Worm (Caenorhabditis elegans) whole organism, late embryonic: Measurements from ENCODE around the gene arrd-7.

Source experiments
- C08G9.2 ChIP-seq: sonication (generic microtip); optimal IDR thresholded peaks from 2 replicates; lab custom pipeline; 2016; ENCODE audit warnings: mild to moderate bottlenecking, missing genetic modification characterization, moderate library complexity, missing compliant biosample characterization
- C38D4.7 ChIP-seq: fragments of 200-800 bp; sonication (Bioruptor generic); optimal IDR thresholded peaks from 2 replicates; lab custom pipeline; 2018; ENCODE audit warnings: mild to moderate bottlenecking, missing genetic modification characterization, moderate library complexity, missing compliant biosample characterization
- F13H6.1 ChIP-seq: sonication (generic microtip); optimal IDR thresholded peaks from 2 replicates; lab custom pipeline; 2016; ENCODE audit warnings: missing genetic modification characterization, missing compliant biosample characterization
- K02D7.2 ChIP-seq: sonication (generic microtip); optimal IDR thresholded peaks from 2 replicates; lab custom pipeline; 2017; ENCODE audit warnings: mild to moderate bottlenecking, missing genetic modification characterization, missing compliant biosample characterization
- K09A11.1 ChIP-seq: sonication (generic microtip); optimal IDR thresholded peaks from 2 replicates; lab custom pipeline; 2017; ENCODE audit warnings: antibody characterized with exemption, mild to moderate bottlenecking, missing genetic modification characterization, missing compliant biosample characterization; ENCODE audit not compliant: insufficient read depth
- ahr-1 ChIP-seq: sonication (generic microtip); optimal IDR thresholded peaks from 2 replicates; lab custom pipeline; 2016; ENCODE audit warnings: missing genetic modification characterization, missing compliant biosample characterization
- ceh-14 ChIP-seq: sonication (generic microtip); optimal IDR thresholded peaks from 2 replicates; lab custom pipeline; 2016; ENCODE audit warnings: missing genotype, missing genetic modification characterization, missing compliant biosample characterization
- ceh-18 ChIP-seq: sonication (generic microtip); optimal IDR thresholded peaks from 2 replicates; lab custom pipeline; 2016; ENCODE audit warnings: missing genetic modification characterization, missing compliant biosample characterization
- ceh-22 ChIP-seq: sonication (generic microtip); optimal IDR thresholded peaks from 2 replicates; lab custom pipeline; 2017; ENCODE audit warnings: missing biosample characterization, missing genetic modification characterization
- ceh-24 ChIP-seq: sonication (generic microtip); optimal IDR thresholded peaks from 2 replicates; lab custom pipeline; 2016; ENCODE audit warnings: mild to moderate bottlenecking, missing genetic modification characterization, missing compliant biosample characterization
- ceh-31 ChIP-seq: sonication (generic microtip); optimal IDR thresholded peaks from 2 replicates; lab custom pipeline; 2016; ENCODE audit warnings: missing genetic modification characterization, missing compliant biosample characterization
- ceh-34 ChIP-seq: sonication (generic microtip); optimal IDR thresholded peaks from 2 replicates; lab custom pipeline; 2016; ENCODE audit warnings: mild to moderate bottlenecking, missing genetic modification characterization, missing compliant biosample characterization
- elt-2 ChIP-seq: sonication (generic microtip); optimal IDR thresholded peaks from 2 replicates; lab custom pipeline; 2016; ENCODE audit warnings: missing genetic modification reagents, missing genetic modification characterization, missing compliant biosample characterization
- elt-4 ChIP-seq: sonication (generic microtip); optimal IDR thresholded peaks from 2 replicates; lab custom pipeline; 2016; ENCODE audit warnings: missing genetic modification characterization, missing compliant biosample characterization
- ets-4 ChIP-seq: sonication (generic microtip); optimal IDR thresholded peaks from 2 replicates; lab custom pipeline; 2016; ENCODE audit warnings: missing genetic modification characterization, missing compliant biosample characterization
- eyg-1 ChIP-seq: sonication (generic microtip); optimal IDR thresholded peaks from 2 replicates; lab custom pipeline; 2016; ENCODE audit warnings: missing genotype, missing genetic modification characterization, missing compliant biosample characterization
- fax-1 ChIP-seq: sonication (generic microtip); optimal IDR thresholded peaks from 2 replicates; lab custom pipeline; 2016; ENCODE audit warnings: missing genotype, missing genetic modification characterization, missing compliant biosample characterization
- fkh-10 ChIP-seq: fragments of 150-350 bp; optimal IDR thresholded peaks from 2 replicates; lab custom pipeline; 2014; ENCODE audit warnings: missing biosample characterization, missing genetic modification reagents, missing genetic modification characterization
- gmeb-2 ChIP-seq: sonication (generic microtip); optimal IDR thresholded peaks from 2 replicates; lab custom pipeline; 2016; ENCODE audit warnings: missing genetic modification characterization, inconsistent platforms, missing compliant biosample characterization
- hlh-15 ChIP-seq: sonication (generic microtip); optimal IDR thresholded peaks from 2 replicates; lab custom pipeline; 2016; ENCODE audit warnings: missing genetic modification characterization, missing compliant biosample characterization
- hlh-30 ChIP-seq: sonication (generic microtip); optimal IDR thresholded peaks from 2 replicates; lab custom pipeline; 2017; ENCODE audit warnings: antibody characterized with exemption, missing genetic modification characterization, missing compliant biosample characterization; ENCODE audit not compliant: insufficient read depth
- hlh-6 ChIP-seq: sonication (generic microtip); optimal IDR thresholded peaks from 2 replicates; lab custom pipeline; 2016; ENCODE audit warnings: missing genotype, missing genetic modification characterization, missing compliant biosample characterization
- hlh-8 ChIP-seq: sonication (generic microtip); optimal IDR thresholded peaks from 2 replicates; lab custom pipeline; 2016; ENCODE audit warnings: missing genotype, missing genetic modification characterization, missing compliant biosample characterization
- lim-6 ChIP-seq: sonication (generic microtip); optimal IDR thresholded peaks from 2 replicates; lab custom pipeline; 2016; ENCODE audit warnings: missing genetic modification characterization, missing compliant biosample characterization
- mec-3 ChIP-seq: sonication (generic microtip); optimal IDR thresholded peaks from 2 replicates; lab custom pipeline; 2016; ENCODE audit warnings: borderline replicate concordance, missing genetic modification characterization, missing compliant biosample characterization
- nfya-1 ChIP-seq: sonication (generic microtip); optimal IDR thresholded peaks from 2 replicates; lab custom pipeline; 2017; ENCODE audit warnings: missing genetic modification characterization, mild to moderate bottlenecking, missing compliant biosample characterization, antibody characterized with exemption, moderate library complexity
- nhr-11 ChIP-seq: fragments of 150-350 bp; optimal IDR thresholded peaks from 2 replicates; lab custom pipeline; 2014; ENCODE audit warnings: missing biosample characterization, missing genetic modification characterization
- pag-3 ChIP-seq: sonication (generic microtip); optimal IDR thresholded peaks from 2 replicates; lab custom pipeline; 2016; ENCODE audit warnings: missing compliant biosample characterization, missing genetic modification characterization, borderline replicate concordance
- pat-9 ChIP-seq: fragments of 200-800 bp; sonication (Bioruptor generic); optimal IDR thresholded peaks from 2 replicates; lab custom pipeline; 2018; ENCODE audit warnings: mild to moderate bottlenecking, missing genetic modification characterization, moderate library complexity, missing compliant biosample characterization
- pax-1 ChIP-seq: fragments of 150-350 bp; optimal IDR thresholded peaks from 2 replicates; lab custom pipeline; 2014; ENCODE audit warnings: missing biosample characterization, missing genetic modification characterization
- pha-2 ChIP-seq: sonication (generic microtip); optimal IDR thresholded peaks from 2 replicates; lab custom pipeline; 2017; ENCODE audit warnings: mild to moderate bottlenecking, missing genetic modification characterization, missing compliant biosample characterization
- pha-4 ChIP-seq: fragments of 150-350 bp; optimal IDR thresholded peaks from 2 replicates; lab custom pipeline; 2018; ENCODE audit warnings: missing biosample characterization, missing genetic modification reagents, missing genetic modification characterization
- pqm-1 ChIP-seq: sonication (generic microtip); optimal IDR thresholded peaks from 2 replicates; lab custom pipeline; 2016; ENCODE audit warnings: missing genetic modification characterization, missing compliant biosample characterization
- sdc-2 ChIP-seq: sonication (generic microtip); optimal IDR thresholded peaks from 2 replicates; lab custom pipeline; 2016; ENCODE audit warnings: missing genotype, missing genetic modification characterization, missing compliant biosample characterization
- syd-9 ChIP-seq: sonication (generic microtip); optimal IDR thresholded peaks from 2 replicates; lab custom pipeline; 2016; ENCODE audit warnings: mild to moderate bottlenecking, missing genetic modification characterization, moderate library complexity, missing compliant biosample characterization
- tbx-2 ChIP-seq: sonication (generic microtip); optimal IDR thresholded peaks from 2 replicates; lab custom pipeline; 2016; ENCODE audit warnings: missing genetic modification characterization, missing compliant biosample characterization
- ttx-3 ChIP-seq: sonication (generic microtip); optimal IDR thresholded peaks from 2 replicates; lab custom pipeline; 2016; ENCODE audit warnings: missing genetic modification reagents, missing genetic modification characterization, missing compliant biosample characterization
- unc-3 ChIP-seq, 2 experiments: fragments of 200-800 bp in 1 of 2; sonication (Bioruptor generic) in 1 of 2; sonication (generic microtip) in 1 of 2; conservative IDR thresholded peaks in 1 of 2; optimal IDR thresholded peaks in 1 of 2; 2 replicates each; pipeline versions ENCODE4 v1.3.6 to Lab custom; 2016 to 2022; ENCODE audit warnings: missing compliant biosample characterization in 2 of 2, missing genetic modification characterization in 2 of 2, missing genetic modification reagents in 1 of 2
- unc-42 ChIP-seq: sonication (generic microtip); optimal IDR thresholded peaks from 2 replicates; lab custom pipeline; 2016; ENCODE audit warnings: missing genotype, missing genetic modification characterization, missing compliant biosample characterization
- zip-5 ChIP-seq: sonication (generic microtip); optimal IDR thresholded peaks from 2 replicates; lab custom pipeline; 2016; ENCODE audit warnings: missing genetic modification characterization, missing compliant biosample characterization
- ztf-16 ChIP-seq: sonication (generic microtip); optimal IDR thresholded peaks from 2 replicates; lab custom pipeline; 2017; ENCODE audit warnings: missing genetic modification characterization, missing compliant biosample characterization

Gene arrd-7

DNA sequence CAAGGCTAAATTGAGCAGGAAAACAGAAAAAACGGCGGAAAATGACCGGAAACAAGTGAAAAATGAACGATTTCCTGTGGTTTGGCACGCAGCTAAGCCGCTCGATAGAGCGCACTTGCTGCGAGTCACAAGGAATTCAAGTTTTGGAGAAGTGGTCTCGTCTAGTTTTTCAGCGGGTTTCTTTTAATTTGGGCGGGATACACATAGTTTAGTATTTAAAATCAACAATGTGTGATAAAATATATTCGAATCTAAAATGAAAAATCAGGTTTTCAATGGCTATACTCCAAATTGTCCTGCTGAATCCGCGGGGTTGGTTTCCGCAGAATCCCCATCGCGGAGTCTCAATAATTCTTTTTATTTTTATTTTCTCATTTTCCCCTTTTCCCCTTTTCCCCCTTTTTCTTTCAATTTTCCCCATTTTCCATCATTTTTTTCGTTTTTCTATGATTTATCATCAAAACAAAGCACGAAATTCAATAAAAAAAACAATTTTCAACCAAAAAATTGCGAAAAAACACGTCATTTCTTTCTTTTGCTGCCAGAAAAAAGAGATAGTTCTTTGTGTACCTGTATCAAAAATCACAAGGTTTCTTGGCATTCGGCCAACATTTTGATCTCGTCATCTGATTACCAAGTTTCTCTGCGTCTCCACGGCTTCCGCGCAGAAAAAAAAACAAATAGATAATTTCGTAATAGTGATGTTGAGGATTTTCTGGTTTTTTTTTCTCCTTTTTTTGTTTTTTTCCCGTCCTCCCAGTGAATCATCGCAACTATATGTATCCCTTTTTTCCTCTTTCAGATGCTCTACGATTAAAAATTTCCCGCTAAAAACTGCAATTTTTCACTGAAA is 20.1 kb downstream of the arrd-7 start, which contains the start of gene ippk-1 (continued):
- TF ChIP-seq F13H6.1 (peak; percentile 89), unc-42 (tag; lab: Kevin White, UChicago) (peak; percentile 93), ceh-14 (tag; lab: Kevin White, UChicago) (peak; percentile 96), nhr-11 (tag; lab: Kevin White, UChicago) (no peak), K09A11.1 (tag; lab: Kevin White, UChicago) (no peak), zip-5 (peak; percentile 95), K02D7.2 (tag; lab: Kevin White, UChicago) (peak; percentile 53), pax-1 (tag; lab: Kevin White, UChicago) (no peak), hlh-8 (peak; percentile 95), gmeb-2 (tag; lab: Kevin White, UChicago) (peak; percentile 6), nfya-1 (peak; percentile 25), pat-9 (tag; lab: Kevin White, UChicago) (peak; percentile 21), ceh-18 (tag; lab: Kevin White, UChicago) (peak; percentile 70), C38D4.7 (GFP tag; lab: Kevin White, UChicago) (peak; percentile 54), syd-9 (tag; lab: Kevin White, UChicago) (peak; percentile 68), pag-3 (peak; percentile 92), elt-2 (peak; percentile 90), ttx-3 (tag; lab: Kevin White, UChicago) (peak; percentile 72), lim-6 (peak; percentile 97), hlh-30 (tag; lab: Kevin White, UChicago) (peak; percentile 41), fax-1 (peak; percentile 94), unc-3 (GFP tag; conservative IDR thresholded peaks at IDR 0.05; lab: Robert Waterston, UW) (peak; percentile 55; the same call in 1 of the 2 replicates), unc-3 (tag; optimal IDR thresholded peaks at IDR 0.05; lab: Kevin White, UChicago) (peak; percentile 26), mec-3 (tag; lab: Kevin White, UChicago) (peak; percentile 95), fkh-10 (GFP tag; lab: Kevin White, UChicago) (no peak), elt-4 (peak; percentile 69)

DNA sequence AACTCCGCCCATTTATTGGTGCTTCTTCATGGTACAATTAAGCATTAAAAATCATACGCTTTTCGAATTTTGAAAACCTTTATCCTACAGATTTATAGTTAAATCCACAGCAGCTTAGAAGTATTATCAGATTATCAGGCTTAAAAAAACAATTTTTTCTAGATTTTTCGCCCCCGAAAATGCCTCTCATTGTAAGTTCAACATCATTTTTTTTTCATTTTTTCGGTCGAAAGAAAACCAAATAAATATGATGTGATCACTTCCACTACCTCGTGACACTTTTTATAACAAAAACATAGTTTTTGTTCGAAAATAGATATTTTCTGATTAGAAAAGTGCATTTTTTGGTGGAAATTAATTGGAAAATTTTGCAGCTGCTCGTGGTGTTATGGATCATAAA is 21.3 kb downstream of the arrd-7 start:
- TF ChIP-seq gmeb-2 (tag; lab: Kevin White, UChicago) = no peak
- TF ChIP-seq pha-2 = no peak
- no peak for TF ChIP-seq lim-6

DNA sequence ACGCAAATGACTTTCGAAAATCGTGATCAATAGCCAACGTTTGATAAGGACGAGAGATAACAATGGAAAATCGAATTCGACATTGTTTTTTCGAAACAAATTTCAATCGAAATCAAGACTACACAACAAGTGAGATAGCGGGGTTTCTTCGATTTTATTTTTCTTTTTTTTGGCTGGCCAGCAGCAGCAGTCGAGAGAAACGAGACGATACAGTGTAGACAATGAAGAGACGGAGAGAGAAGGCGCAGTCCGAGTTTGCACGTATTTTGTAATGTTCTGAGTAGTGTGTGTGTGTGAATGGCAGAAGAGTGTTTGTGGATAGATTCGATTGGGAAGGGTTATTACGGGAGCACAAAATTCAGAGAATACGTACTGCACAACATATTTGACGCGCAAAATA is 22.3 kb downstream of the arrd-7 start:
- TF ChIP-seq C08G9.2 (tag; lab: Kevin White, UChicago) (no peak), sdc-2 (tag; lab: Kevin White, UChicago) (peak; percentile 62), pqm-1 (no peak), ceh-18 (tag; lab: Kevin White, UChicago) (peak; percentile 30), ztf-16 (tag; lab: Kevin White, UChicago) (no peak), F13H6.1 (no peak), ceh-24 (no peak), pag-3 (no peak), ahr-1 (tag; lab: Kevin White, UChicago) (no peak), ets-4 (tag; lab: Kevin White, UChicago) (no peak), K02D7.2 (tag; lab: Kevin White, UChicago) (no peak), nfya-1 (peak; percentile 49), ceh-34 (tag; lab: Kevin White, UChicago) (no peak), ceh-31 (tag; lab: Kevin White, UChicago) (peak; percentile 37), tbx-2 (tag; lab: Kevin White, UChicago) (peak; percentile 49), ttx-3 (tag; lab: Kevin White, UChicago) (no peak), hlh-8 (no peak), nhr-11 (tag; lab: Kevin White, UChicago) (no peak), hlh-30 (tag; lab: Kevin White, UChicago) (no peak), elt-4 (no peak), fax-1 (no peak), pha-4 (no peak), hlh-6 (tag; lab: Kevin White, UChicago) (no peak), hlh-15 (tag; lab: Kevin White, UChicago) (no peak), unc-42 (tag; lab: Kevin White, UChicago) (peak; percentile 79), ceh-22 (no peak), eyg-1 (no peak)
